Worm (Caenorhabditis elegans) whole organism, L2 larva: ENCODE data around the gene tsen-34.
"Not testable (repeated sequence)": the region's sequence is repeated elsewhere in the genome, so short reads cannot be mapped to it uniquely, and the experiment has no call there.

ENCODE experiments used
- lin-13 ChIP-seq: fragments of 150-350 bp; optimal IDR thresholded peaks from 2 replicates; lab custom pipeline; 2014; ENCODE audit warnings: missing biosample characterization, missing genetic modification reagents, missing genetic modification characterization
- nhr-11 ChIP-seq: fragments of 150-350 bp; optimal IDR thresholded peaks from 2 replicates; lab custom pipeline; 2014; ENCODE audit warnings: missing biosample characterization, missing genetic modification characterization
- nhr-6 ChIP-seq: fragments of 150-350 bp; optimal IDR thresholded peaks from 2 replicates; lab custom pipeline; 2014; ENCODE audit warnings: missing biosample characterization, missing genetic modification characterization

- not testable (repeated sequence) for TF ChIP-seq nhr-6; lin-13 (GFP tag; lab: Kevin White, UChicago); nhr-11 (tag; lab: Kevin White, UChicago)
Measured at ce11 chrIV:4142986-4143385, 35.3 kb upstream of the tsen-34 start, which contains the start of gene F49F1.12.
